Worm (Caenorhabditis elegans) whole organism, L1 larva: Measurements from ENCODE around the gene T25G12.3.

ENCODE experiments used
- C04F5.9 ChIP-seq: sonication (generic microtip); optimal IDR thresholded peaks from 2 replicates; lab custom pipeline; 2016; ENCODE audit warnings: missing genetic modification characterization, missing compliant biosample characterization
- C34B4.2 ChIP-seq: sonication (generic microtip); optimal IDR thresholded peaks from 2 replicates; lab custom pipeline; 2017; ENCODE audit warnings: mild to moderate bottlenecking, missing genetic modification characterization, missing compliant biosample characterization
- F16B12.6 ChIP-seq: fragments of 150-350 bp; optimal IDR thresholded peaks from 2 replicates; lab custom pipeline; 2014; ENCODE audit warnings: missing biosample characterization, missing genetic modification characterization
- alr-1 ChIP-seq: fragments of 200-800 bp; sonication (Bioruptor generic); optimal IDR thresholded peaks from 2 replicates; lab custom pipeline; 2018; ENCODE audit warnings: borderline replicate concordance, mild to moderate bottlenecking, missing genetic modification characterization, missing compliant biosample characterization
- aly-2 ChIP-seq: fragments of 150-350 bp; optimal IDR thresholded peaks from 2 replicates; lab custom pipeline; 2014; ENCODE audit warnings: missing biosample characterization, missing genetic modification characterization
- blmp-1 ChIP-seq: fragments of 150-350 bp; optimal IDR thresholded peaks from 2 replicates; lab custom pipeline; 2014; ENCODE audit warnings: missing biosample characterization, missing genetic modification characterization
- ceh-63 ChIP-seq: fragments of 200-800 bp; sonication (Bioruptor generic); optimal IDR thresholded peaks from 2 replicates; lab custom pipeline; 2018; ENCODE audit warnings: mild to moderate bottlenecking, missing genetic modification characterization, missing compliant biosample characterization
- dpl-1 ChIP-seq, 3 experiments: fragments of 150-350 bp in 2 of 3; sonication (generic microtip) in 1 of 3; optimal IDR thresholded peaks; 2 replicates each; lab custom pipeline; 2014 to 2017; ENCODE audit warnings: missing biosample characterization in 3 of 3, missing genetic modification characterization in 3 of 3, missing genetic modification reagents in 3 of 3
- efl-1 ChIP-seq, 4 experiments: fragments of 150-350 bp; optimal IDR thresholded peaks in 3 of 4; peaks in 1 of 4; 1 replicate in 1 of 4; 2 replicates in 3 of 4; lab custom pipeline; 2014; ENCODE audit warnings: missing biosample characterization in 2 of 4, missing genetic modification characterization in 2 of 4, missing genetic modification reagents in 2 of 4
- efl-3 ChIP-seq: fragments of 200-800 bp; sonication (Bioruptor generic); optimal IDR thresholded peaks from 2 replicates; lab custom pipeline; 2018; ENCODE audit warnings: mild to moderate bottlenecking, missing genetic modification characterization, missing compliant biosample characterization
- egl-13 ChIP-seq: sonication (generic microtip); optimal IDR thresholded peaks from 2 replicates; lab custom pipeline; 2016; ENCODE audit warnings: missing genotype, missing genetic modification reagents, missing genetic modification characterization, missing compliant biosample characterization
- elt-2 ChIP-seq: sonication (generic microtip); optimal IDR thresholded peaks from 2 replicates; lab custom pipeline; 2016; ENCODE audit warnings: missing genetic modification characterization, mild to moderate bottlenecking, inconsistent platforms, missing compliant biosample characterization, missing genetic modification reagents
- ets-5 ChIP-seq: fragments of 200-800 bp; sonication (Bioruptor generic); IDR thresholded peaks from 2 replicates; pipeline ENCODE4 v1.3.6; 2022; ENCODE audit warnings: missing genetic modification characterization, missing compliant biosample characterization
- fos-1 ChIP-seq: fragments of 150-350 bp; optimal IDR thresholded peaks from 2 replicates; lab custom pipeline; 2014; ENCODE audit warnings: missing biosample characterization, missing genetic modification characterization
- grh-1 ChIP-seq: fragments of 200-800 bp; sonication (Bioruptor generic); IDR thresholded peaks from 2 replicates; pipeline ENCODE4 v1.3.6; 2022; ENCODE audit warnings: missing genetic modification reagents, missing genetic modification characterization, missing compliant biosample characterization
- hlh-17 ChIP-seq: fragments of 200-800 bp; sonication (Bioruptor generic); optimal IDR thresholded peaks from 2 replicates; lab custom pipeline; 2018; ENCODE audit warnings: missing genetic modification characterization, mild to moderate bottlenecking, missing compliant biosample characterization, moderate library complexity, borderline replicate concordance
- hlh-4 ChIP-seq: sonication (generic microtip); optimal IDR thresholded peaks from 2 replicates; lab custom pipeline; 2016; ENCODE audit warnings: mild to moderate bottlenecking, missing genetic modification characterization, missing compliant biosample characterization
- isw-1 ChIP-seq: fragments of 200-800 bp; sonication (Bioruptor generic); IDR thresholded peaks from 2 replicates; pipeline ENCODE4 v1.3.6; 2022; ENCODE audit warnings: missing genetic modification characterization, missing compliant biosample characterization
- jun-1 ChIP-seq: fragments of 150-350 bp; optimal IDR thresholded peaks from 2 replicates; lab custom pipeline; 2014; ENCODE audit warnings: missing biosample characterization, missing genetic modification reagents, missing genetic modification characterization
- lin-13 ChIP-seq: fragments of 150-350 bp; optimal IDR thresholded peaks from 2 replicates; lab custom pipeline; 2014; ENCODE audit warnings: missing biosample characterization, missing genetic modification reagents, missing genetic modification characterization
- lin-15B ChIP-seq: fragments of 150-350 bp; sonication (generic microtip); optimal IDR thresholded peaks from 3 replicates; lab custom pipeline; 2014; ENCODE audit warnings: missing biosample characterization, missing genetic modification characterization
- lin-39 ChIP-seq: fragments of 150-350 bp; optimal IDR thresholded peaks from 2 replicates; lab custom pipeline; 2014; ENCODE audit warnings: missing biosample characterization, missing genetic modification reagents, missing genetic modification characterization
- lir-3 ChIP-seq: sonication (generic microtip); optimal IDR thresholded peaks from 2 replicates; lab custom pipeline; 2016; ENCODE audit warnings: mild to moderate bottlenecking, missing genetic modification characterization, moderate library complexity, missing compliant biosample characterization; ENCODE audit not compliant: poor library complexity
- lsy-2 ChIP-seq, 2 experiments: fragments of 150-350 bp; optimal IDR thresholded peaks; 2 replicates each; lab custom pipeline; 2014; ENCODE audit warnings: missing biosample characterization in 2 of 2, missing genetic modification characterization in 2 of 2
- mab-9 ChIP-seq: fragments of 200-800 bp; sonication (Bioruptor generic); IDR thresholded peaks from 2 replicates; pipeline ENCODE4 v1.3.6; 2022; ENCODE audit warnings: missing genetic modification reagents, missing genetic modification characterization, missing compliant biosample characterization
- mdl-1 ChIP-seq, 2 experiments: fragments of 150-350 bp; optimal IDR thresholded peaks; 2 replicates each; lab custom pipeline; 2014 to 2017; ENCODE audit warnings: missing biosample characterization in 2 of 2, missing genetic modification characterization in 2 of 2, inconsistent platforms in 1 of 2
- mef-2 ChIP-seq: fragments of 150-350 bp; optimal IDR thresholded peaks from 2 replicates; lab custom pipeline; 2014; ENCODE audit warnings: missing biosample characterization, missing genetic modification characterization
- mep-1 ChIP-seq: fragments of 150-350 bp; optimal IDR thresholded peaks from 2 replicates; lab custom pipeline; 2014; ENCODE audit warnings: missing biosample characterization, missing genetic modification characterization
- nhr-12 ChIP-seq: sonication (generic microtip); optimal IDR thresholded peaks from 2 replicates; lab custom pipeline; 2017; ENCODE audit warnings: missing biosample characterization, missing genetic modification characterization
- nhr-19 ChIP-seq: fragments of 200-800 bp; sonication (Bioruptor generic); conservative IDR thresholded peaks from 2 replicates; pipeline ENCODE4 v1.3.6; 2022; ENCODE audit warnings: missing genetic modification characterization, missing compliant biosample characterization
- nhr-20 ChIP-seq: sonication (generic microtip); optimal IDR thresholded peaks from 2 replicates; lab custom pipeline; 2016; ENCODE audit warnings: mild to moderate bottlenecking, missing genetic modification characterization, missing compliant biosample characterization
- nhr-28 ChIP-seq: fragments of 150-350 bp; optimal IDR thresholded peaks from 2 replicates; lab custom pipeline; 2014; ENCODE audit warnings: missing biosample characterization, missing genetic modification characterization
- nhr-47 ChIP-seq: sonication (generic microtip); optimal IDR thresholded peaks from 2 replicates; lab custom pipeline; 2016; ENCODE audit warnings: mild to moderate bottlenecking, missing genetic modification characterization, moderate library complexity, missing compliant biosample characterization
- nhr-76 ChIP-seq: sonication (generic microtip); optimal IDR thresholded peaks from 2 replicates; lab custom pipeline; 2017; ENCODE audit warnings: missing biosample characterization, missing genetic modification characterization
- nhr-84 ChIP-seq: sonication (generic microtip); optimal IDR thresholded peaks from 2 replicates; lab custom pipeline; 2017; ENCODE audit warnings: missing biosample characterization, missing genetic modification characterization
- nhr-85 ChIP-seq: sonication (generic microtip); peaks from one replicate; lab custom pipeline; 2016; ENCODE audit warnings: missing genetic modification characterization, inconsistent platforms, missing compliant biosample characterization
- nhr-90 ChIP-seq: sonication (generic microtip); optimal IDR thresholded peaks from 2 replicates; lab custom pipeline; 2016; ENCODE audit warnings: mild to moderate bottlenecking, missing genetic modification characterization, missing compliant biosample characterization; ENCODE audit not compliant: poor library complexity
- pag-3 ChIP-seq: sonication (generic microtip); optimal IDR thresholded peaks from 2 replicates; lab custom pipeline; 2017; ENCODE audit warnings: missing genetic modification characterization, mild to moderate bottlenecking, missing compliant biosample characterization, antibody characterized with exemption, borderline replicate concordance; ENCODE audit not compliant: insufficient read depth
- pax-3 ChIP-seq: fragments of 200-800 bp; sonication (Bioruptor generic); optimal IDR thresholded peaks from 2 replicates; lab custom pipeline; 2018; ENCODE audit warnings: mild to moderate bottlenecking, missing genetic modification characterization, moderate library complexity, missing compliant biosample characterization
- pqm-1 ChIP-seq: sonication (generic microtip); optimal IDR thresholded peaks from 3 replicates; lab custom pipeline; 2017; ENCODE audit warnings: missing biosample characterization, missing genetic modification characterization
- rnt-1 ChIP-seq: sonication (generic microtip); optimal IDR thresholded peaks from 2 replicates; lab custom pipeline; 2016; ENCODE audit warnings: mild to moderate bottlenecking, missing genetic modification characterization, moderate library complexity, missing compliant biosample characterization
- snu-23 ChIP-seq: sonication (generic microtip); optimal IDR thresholded peaks from 2 replicates; lab custom pipeline; 2016; ENCODE audit warnings: missing genetic modification characterization, missing compliant biosample characterization
- sptf-1 ChIP-seq: fragments of 150-350 bp; optimal IDR thresholded peaks from 2 replicates; lab custom pipeline; 2014; ENCODE audit warnings: missing biosample characterization, missing genetic modification characterization
- sup-37 ChIP-seq: fragments of 200-800 bp; sonication (Bioruptor generic); optimal IDR thresholded peaks from 2 replicates; lab custom pipeline; 2018; ENCODE audit warnings: mild to moderate bottlenecking, missing genetic modification characterization, missing compliant biosample characterization
- swsn-7 ChIP-seq: sonication (generic microtip); optimal IDR thresholded peaks from 2 replicates; lab custom pipeline; 2016; ENCODE audit warnings: missing genetic modification characterization, missing compliant biosample characterization
- tbx-2 ChIP-seq: sonication (generic microtip); optimal IDR thresholded peaks from 2 replicates; lab custom pipeline; 2016; ENCODE audit warnings: missing genetic modification characterization, missing compliant biosample characterization
- unc-62 ChIP-seq: fragments of 150-350 bp; optimal IDR thresholded peaks from 2 replicates; lab custom pipeline; 2014; ENCODE audit warnings: missing biosample characterization, missing genetic modification reagents, missing genetic modification characterization
- unc-98 ChIP-seq: fragments of 200-800 bp; sonication (Bioruptor generic); IDR thresholded peaks from 2 replicates; pipeline ENCODE4 v1.3.6; 2022; ENCODE audit warnings: missing genetic modification characterization, missing compliant biosample characterization
- vab-15 ChIP-seq: sonication (generic microtip); optimal IDR thresholded peaks from 2 replicates; lab custom pipeline; 2017; ENCODE audit warnings: missing genotype, mild to moderate bottlenecking, missing genetic modification characterization, missing compliant biosample characterization
- xbp-1 ChIP-seq: sonication (generic microtip); optimal IDR thresholded peaks from 2 replicates; lab custom pipeline; 2016; ENCODE audit warnings: missing genetic modification characterization, missing compliant biosample characterization
- zag-1 ChIP-seq: fragments of 150-350 bp; optimal IDR thresholded peaks from 2 replicates; lab custom pipeline; 2014; ENCODE audit warnings: missing biosample characterization, missing genetic modification characterization
- ztf-11 ChIP-seq, 2 experiments: sonication (generic microtip); optimal IDR thresholded peaks; 2 replicates each; lab custom pipeline; 2016 to 2017; ENCODE audit warnings: missing genetic modification characterization in 2 of 2, missing biosample characterization in 1 of 2, missing compliant biosample characterization in 1 of 2
- ztf-4 ChIP-seq: fragments of 150-350 bp; optimal IDR thresholded peaks from 2 replicates; lab custom pipeline; 2014; ENCODE audit warnings: missing biosample characterization, missing genetic modification characterization

T25G12.3 gene

DNA sequence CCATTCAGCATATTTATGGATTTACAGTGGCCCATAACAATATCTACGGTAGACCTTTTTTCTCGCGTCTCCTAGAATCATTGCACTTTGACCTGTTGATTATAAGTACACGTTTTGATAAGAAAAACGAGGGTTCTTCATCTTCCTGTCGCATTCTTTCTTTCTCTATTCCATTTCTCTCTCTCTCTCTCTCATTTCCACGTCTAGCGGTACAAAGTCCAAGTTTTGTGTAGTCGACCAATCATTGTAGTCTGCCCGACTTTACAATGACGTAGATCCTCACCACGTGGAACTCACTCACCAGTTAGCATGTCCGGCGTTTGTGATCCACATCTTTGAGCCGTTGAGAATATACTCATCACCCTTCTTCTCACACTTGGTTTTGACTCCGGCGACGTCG, 15.3 kb upstream of the T25G12.3 start (continued):
- no peak for TF ChIP-seq hlh-4 (tag; lab: Kevin White, UChicago)
- TF ChIP-seq lir-3 (tag; lab: Kevin White, UChicago): peak; percentile 28
- no peak for TF ChIP-seq pax-3
- TF ChIP-seq nhr-19 (GFP tag; lab: Robert Waterston, UW): peak; percentile 64
- no peak for TF ChIP-seq efl-3 (GFP tag; lab: Kevin White, UChicago)
- TF ChIP-seq mab-9 (GFP tag; lab: Robert Waterston, UW): no peak
- TF ChIP-seq ztf-4 (tag; lab: Kevin White, UChicago): peak; percentile 34
- TF ChIP-seq efl-1 (optimal IDR thresholded peaks at IDR 0.05; lab: Kevin White, UChicago): no peak
- TF ChIP-seq efl-1 (GFP tag; optimal IDR thresholded peaks at IDR 0.05 in 1 of 2; lab: Kevin White, UChicago): no peak
- no peak for TF ChIP-seq unc-62
- no peak for TF ChIP-seq lin-15B (tag; lab: Kevin White, UChicago)
- no peak for TF ChIP-seq isw-1 (GFP tag; lab: Robert Waterston, UW)
- no peak for TF ChIP-seq aly-2 (tag; lab: Kevin White, UChicago)
- no peak for TF ChIP-seq unc-98 (GFP tag; lab: Robert Waterston, UW)
- peak in 1 of 2 experiments; percentile 60 for TF ChIP-seq mdl-1 (tag; optimal IDR thresholded peaks at IDR 0.05; lab: Kevin White, UChicago)
- TF ChIP-seq nhr-85 (tag; lab: Kevin White, UChicago): peak; percentile 75
- no peak for TF ChIP-seq nhr-84 (tag; lab: Kevin White, UChicago)
- TF ChIP-seq C34B4.2 (tag; lab: Kevin White, UChicago): no peak
- no peak for TF ChIP-seq pag-3 (tag; lab: Kevin White, UChicago)
- peak; percentile 58 for TF ChIP-seq rnt-1 (tag; lab: Kevin White, UChicago)
- no peak for TF ChIP-seq grh-1 (GFP tag; lab: Robert Waterston, UW)
- TF ChIP-seq nhr-90 (tag; lab: Kevin White, UChicago): peak; percentile 24
- TF ChIP-seq lsy-2 (tag; optimal IDR thresholded peaks at IDR 0.05; lab: Kevin White, UChicago): peak in 1 of 2 experiments; percentile 29
- TF ChIP-seq ceh-63 (GFP tag; lab: Kevin White, UChicago): no peak
- no peak for TF ChIP-seq hlh-17 (GFP tag; lab: Kevin White, UChicago)
- no peak for TF ChIP-seq ets-5 (GFP tag; lab: Robert Waterston, UW)
- TF ChIP-seq jun-1 (tag; lab: Kevin White, UChicago): no peak
- TF ChIP-seq nhr-20 (tag; lab: Kevin White, UChicago): peak; percentile 85
- no peak for TF ChIP-seq ztf-11 (tag; optimal IDR thresholded peaks at IDR 0.05; lab: Kevin White, UChicago)
- TF ChIP-seq F16B12.6: no peak
- TF ChIP-seq nhr-76 (tag; lab: Kevin White, UChicago): no peak
- TF ChIP-seq nhr-28 (tag; lab: Kevin White, UChicago): no peak
- TF ChIP-seq vab-15 (tag; lab: Kevin White, UChicago): no peak
- no peak for TF ChIP-seq swsn-7 (tag; lab: Kevin White, UChicago)
- TF ChIP-seq C04F5.9 (tag; lab: Kevin White, UChicago): no peak
- TF ChIP-seq elt-2: peak; percentile 39
- no peak for TF ChIP-seq sup-37 (GFP tag; lab: Kevin White, UChicago)
- TF ChIP-seq zag-1 (tag; lab: Kevin White, UChicago): no peak
- no peak for TF ChIP-seq lin-39 (tag; lab: Kevin White, UChicago)
- no peak for TF ChIP-seq sptf-1 (tag; lab: Kevin White, UChicago)
- peak; percentile 22 for TF ChIP-seq nhr-12 (tag; lab: Kevin White, UChicago)
- TF ChIP-seq mef-2 (tag; lab: Kevin White, UChicago): no peak
- TF ChIP-seq alr-1 (tag; lab: Kevin White, UChicago): no peak
- TF ChIP-seq blmp-1 (tag; lab: Kevin White, UChicago): peak; percentile 50
- no peak for TF ChIP-seq dpl-1 (GFP tag; optimal IDR thresholded peaks at IDR 0.05; lab: Kevin White, UChicago)
- no peak for TF ChIP-seq pqm-1 (tag; lab: Kevin White, UChicago)
- TF ChIP-seq fos-1 (tag; lab: Kevin White, UChicago): no peak
- TF ChIP-seq nhr-47 (tag; lab: Kevin White, UChicago): no peak
- peak; percentile 89 for TF ChIP-seq xbp-1 (tag; lab: Kevin White, UChicago)
- peak; percentile 11 for TF ChIP-seq lin-13 (GFP tag; lab: Kevin White, UChicago)
- TF ChIP-seq tbx-2 (tag; lab: Kevin White, UChicago): no peak
- TF ChIP-seq snu-23: peak; percentile 65
- TF ChIP-seq mep-1 (tag; lab: Kevin White, UChicago): no peak
- no peak for TF ChIP-seq egl-13
